Fruit fly (Drosophila melanogaster) whole organism, prepupa: ENCODE results near the gene Galphai.

Experiments
- CG11902 ChIP-seq: fragments of 200-800 bp; sonication (Bioruptor generic); optimal IDR thresholded peaks from 3 replicates; lab custom pipeline; 2016; ENCODE audit warnings: missing biosample characterization, missing genetic modification characterization
- CG1621 ChIP-seq: fragments of 200-800 bp; sonication (Bioruptor generic); optimal IDR thresholded peaks from 3 replicates; lab custom pipeline; 2018; ENCODE audit warnings: missing biosample characterization, mild to moderate bottlenecking, missing genetic modification characterization
- CG16779 ChIP-seq: fragments of 200-800 bp; sonication (Bioruptor generic); optimal IDR thresholded peaks from 3 replicates; lab custom pipeline; 2017; ENCODE audit warnings: missing biosample characterization, mild to moderate bottlenecking, missing genetic modification characterization
- CG6276 ChIP-seq: fragments of 200-800 bp; sonication (Bioruptor generic); optimal IDR thresholded peaks from 2 replicates; lab custom pipeline; 2017; ENCODE audit warnings: missing biosample characterization, mild to moderate bottlenecking, missing genetic modification characterization
- CG9139 ChIP-seq: fragments of 200-800 bp; sonication (Bioruptor generic); optimal IDR thresholded peaks from 3 replicates; lab custom pipeline; 2017; ENCODE audit warnings: missing biosample characterization, mild to moderate bottlenecking, missing genetic modification characterization
- Lpt ChIP-seq: fragments of 200-800 bp; sonication (Bioruptor generic); optimal IDR thresholded peaks from 3 replicates; lab custom pipeline; 2016; ENCODE audit warnings: missing biosample characterization, missing genetic modification characterization
- Sox15 ChIP-seq: fragments of 200-800 bp; sonication (Bioruptor generic); optimal IDR thresholded peaks from 3 replicates; lab custom pipeline; 2016; ENCODE audit warnings: missing biosample characterization, missing genetic modification characterization
- eg ChIP-seq: fragments of 200-800 bp; sonication (Bioruptor generic); IDR thresholded peaks from 3 replicates; pipeline ENCODE4 v1.3.6; 2022; ENCODE audit warnings: missing biosample characterization, missing genetic modification characterization
- net ChIP-seq: fragments of 200-800 bp; sonication (Bioruptor generic); optimal IDR thresholded peaks from 3 replicates; lab custom pipeline; 2016; ENCODE audit warnings: missing biosample characterization, missing genetic modification characterization
- spab ChIP-seq: fragments of 200-800 bp; sonication (Bioruptor generic); optimal IDR thresholded peaks from 2 replicates; lab custom pipeline; 2017; ENCODE audit warnings: missing biosample characterization, mild to moderate bottlenecking, missing genetic modification characterization, missing genetic modification reagents
- ss ChIP-seq, 2 experiments: fragments of 200-800 bp; sonication (Bioruptor generic); optimal IDR thresholded peaks; 2 replicates in 1 of 2; 3 replicates in 1 of 2; lab custom pipeline; 2017 to 2018; ENCODE audit warnings: mild to moderate bottlenecking in 2 of 2, missing biosample characterization in 2 of 2, missing genetic modification characterization in 2 of 2, moderate library complexity in 1 of 2
- topi ChIP-seq: fragments of 200-800 bp; sonication (Bioruptor generic); optimal IDR thresholded peaks from 3 replicates; lab custom pipeline; 2016; ENCODE audit warnings: missing biosample characterization, missing genetic modification characterization

- TF ChIP-seq Sox15 (GFP tag; lab: Kevin White, UChicago) (no peak), CG6276 (GFP tag; lab: Kevin White, UChicago) (no peak), spab (GFP tag; lab: Kevin White, UChicago) (no peak), net (GFP tag; lab: Kevin White, UChicago) (no peak), CG11902 (GFP tag; lab: Kevin White, UChicago) (no peak), CG16779 (tag; lab: Kevin White, UChicago) (no peak), ss (GFP tag; optimal IDR thresholded peaks at IDR 0.05; lab: Kevin White, UChicago) (no peak), CG1621 (tag; lab: Kevin White, UChicago) (no peak), topi (GFP tag; lab: Kevin White, UChicago) (no peak), CG9139 (GFP tag; lab: Kevin White, UChicago) (no peak), eg (GFP tag; lab: Robert Waterston, UW) (no peak), Lpt (GFP tag; lab: Kevin White, UChicago) (no peak)
These were observed 8.5 kb downstream of the Galphai start for dm6 chr3L:6971298-6971697.
